Worm (Caenorhabditis elegans) whole organism, early embryonic: ENCODE measurements around the gene lbp-3.

Experiments
- ama-1 ChIP-seq: fragments of 150-350 bp; optimal IDR thresholded peaks from 2 replicates; lab custom pipeline; 2014
- hnd-1 ChIP-seq: sonication (generic microtip); optimal IDR thresholded peaks from 2 replicates; lab custom pipeline; 2016; ENCODE audit warnings: missing genetic modification characterization, missing compliant biosample characterization
- sea-1 ChIP-seq: fragments of 200-800 bp; sonication (Bioruptor generic); conservative IDR thresholded peaks from 2 replicates; pipeline ENCODE4 v1.3.6; 2022; ENCODE audit warnings: missing genetic modification characterization, missing compliant biosample characterization

- TF ChIP-seq hnd-1: no peak
- no peak for TF ChIP-seq ama-1 (lab: Kevin White, UChicago)
- no peak for TF ChIP-seq sea-1 (GFP tag; lab: Robert Waterston, UW)
Observed at ce11 chrX:3283189-3283588, 26.0 kb downstream of the lbp-3 start.
